Fruit fly (Drosophila melanogaster) whole organism, embryonic: ENCODE data around the gene Fdh.
A peak's percentile ranks its signal among the peaks of the same experiment; 100 is the strongest.

Source experiments
- Blimp-1 ChIP-seq: fragments of 200-800 bp; sonication (Bioruptor generic); optimal IDR thresholded peaks from 3 replicates; lab custom pipeline; 2018; ENCODE audit warnings: missing biosample characterization, missing genetic modification characterization, mild to moderate bottlenecking, moderate library complexity, missing genetic modification reagents
- CG10979 ChIP-seq: fragments of 200-800 bp; sonication (Bioruptor generic); optimal IDR thresholded peaks from 2 replicates; lab custom pipeline; 2018; ENCODE audit warnings: missing biosample characterization, mild to moderate bottlenecking, missing genetic modification characterization, moderate library complexity
- CG11695 ChIP-seq: fragments of 200-800 bp; sonication (Bioruptor generic); IDR thresholded peaks from 3 replicates; pipeline ENCODE4 v1.3.6; 2022; ENCODE audit warnings: missing biosample characterization, missing genetic modification characterization
- CG12155 ChIP-seq: fragments of 200-800 bp; sonication (Bioruptor generic); optimal IDR thresholded peaks from 3 replicates; lab custom pipeline; 2016; ENCODE audit warnings: missing biosample characterization, missing genetic modification characterization
- CG13287 ChIP-seq: fragments of 200-800 bp; sonication (Bioruptor generic); IDR thresholded peaks from 2 replicates; pipeline ENCODE4 v1.3.6; 2022; ENCODE audit warnings: missing biosample characterization, missing genetic modification characterization; ENCODE audit not compliant: partially characterized antibody
- CG14441 ChIP-seq: fragments of 200-800 bp; sonication (Bioruptor generic); IDR thresholded peaks from 2 replicates; pipeline ENCODE4 v1.3.6; 2022; ENCODE audit warnings: missing biosample characterization, missing genetic modification characterization
- CG1647 ChIP-seq: fragments of 200-800 bp; sonication (Bioruptor generic); optimal IDR thresholded peaks from 3 replicates; lab custom pipeline; 2016; ENCODE audit warnings: missing biosample characterization, missing genetic modification characterization
- CG17186 ChIP-seq: fragments of 200-800 bp; sonication (Bioruptor generic); optimal IDR thresholded peaks from 3 replicates; lab custom pipeline; 2017; ENCODE audit warnings: missing biosample characterization, missing genetic modification reagents, missing genetic modification characterization
- CG2120 ChIP-seq: fragments of 200-800 bp; sonication (Bioruptor generic); optimal IDR thresholded peaks from 3 replicates; lab custom pipeline; 2016; ENCODE audit warnings: missing biosample characterization, missing genetic modification characterization
- CG2712 ChIP-seq: fragments of 200-800 bp; optimal IDR thresholded peaks from 3 replicates; lab custom pipeline; 2019; ENCODE audit warnings: missing biosample characterization, mild to moderate bottlenecking, missing genetic modification characterization, moderate library complexity
- CG30020 ChIP-seq: fragments of 200-800 bp; optimal IDR thresholded peaks from 2 replicates; lab custom pipeline; 2019; ENCODE audit warnings: missing biosample characterization, mild to moderate bottlenecking, missing genetic modification characterization, moderate library complexity
- CG32772 ChIP-seq: fragments of 200-800 bp; sonication (Bioruptor generic); IDR thresholded peaks from 2 replicates; pipeline ENCODE4 v1.3.6; 2022; ENCODE audit warnings: missing biosample characterization, missing genetic modification characterization
- CG33213 ChIP-seq: fragments of 200-800 bp; sonication (Bioruptor generic); optimal IDR thresholded peaks from 3 replicates; lab custom pipeline; 2016; ENCODE audit warnings: missing biosample characterization, missing genetic modification characterization
- CG3847 ChIP-seq: fragments of 200-800 bp; sonication (Bioruptor generic); IDR thresholded peaks from 2 replicates; pipeline ENCODE4 v1.3.6; 2022; ENCODE audit warnings: missing biosample characterization, missing genetic modification characterization
- CG4730 ChIP-seq: fragments of 200-800 bp; sonication (Bioruptor generic); IDR thresholded peaks from 2 replicates; pipeline ENCODE4 v1.3.6; 2022; ENCODE audit warnings: missing biosample characterization, missing genetic modification characterization
- CG6272 ChIP-seq: fragments of 200-800 bp; sonication (Bioruptor generic); IDR thresholded peaks from 2 replicates; pipeline ENCODE4 v1.3.6; 2022; ENCODE audit warnings: missing biosample characterization, missing genetic modification characterization
- CG6791 ChIP-seq: fragments of 200-800 bp; sonication (Bioruptor generic); IDR thresholded peaks from 3 replicates; pipeline ENCODE4 v1.3.6; 2022; ENCODE audit warnings: missing biosample characterization, missing genetic modification characterization; ENCODE audit not compliant: partially characterized antibody
- CG6854 ChIP-seq: fragments of 200-800 bp; sonication (Bioruptor generic); optimal IDR thresholded peaks from 3 replicates; lab custom pipeline; 2017; ENCODE audit warnings: missing biosample characterization, mild to moderate bottlenecking, missing genetic modification characterization
- CG8944 ChIP-seq: fragments of 200-800 bp; sonication (Bioruptor generic); optimal IDR thresholded peaks from 3 replicates; lab custom pipeline; 2016; ENCODE audit warnings: missing biosample characterization, missing genetic modification characterization
- CG9727 ChIP-seq: fragments of 200-800 bp; sonication (Bioruptor generic); optimal IDR thresholded peaks from 3 replicates; lab custom pipeline; 2017; ENCODE audit warnings: missing biosample characterization, mild to moderate bottlenecking, missing genetic modification characterization
- CG9797 ChIP-seq: fragments of 200-800 bp; sonication (Bioruptor generic); optimal IDR thresholded peaks from 3 replicates; lab custom pipeline; 2018; ENCODE audit warnings: missing biosample characterization, mild to moderate bottlenecking, missing genetic modification characterization
- D19B ChIP-seq: fragments of 200-800 bp; sonication (Bioruptor generic); optimal IDR thresholded peaks from 2 replicates; lab custom pipeline; 2017; ENCODE audit warnings: missing biosample characterization, mild to moderate bottlenecking, missing genetic modification characterization
- Drgx ChIP-seq: fragments of 200-800 bp; sonication (Bioruptor generic); IDR thresholded peaks from 2 replicates; pipeline ENCODE4 v1.3.6; 2022; ENCODE audit warnings: missing biosample characterization, missing genetic modification characterization
- HmgZ ChIP-seq: fragments of 200-800 bp; sonication (Bioruptor generic); optimal IDR thresholded peaks from 2 replicates; lab custom pipeline; 2018; ENCODE audit warnings: missing biosample characterization, mild to moderate bottlenecking, missing genetic modification characterization
- Hr78 ChIP-seq, 2 experiments: fragments of 200-800 bp in 1 of 2; fragments of >200 bp in 1 of 2; sonication (Bioruptor generic) in 1 of 2; optimal IDR thresholded peaks; 2 replicates each; lab custom pipeline; 2017 to 2019; ENCODE audit warnings: missing biosample characterization in 2 of 2, missing genetic modification characterization in 2 of 2, mild to moderate bottlenecking in 1 of 2, moderate library complexity in 1 of 2
- Mad ChIP-seq: fragments of 200-800 bp; sonication (Bioruptor generic); optimal IDR thresholded peaks from 2 replicates; lab custom pipeline; 2016; ENCODE audit warnings: missing biosample characterization, missing genetic modification characterization
- Max ChIP-seq: fragments of 200-800 bp; sonication (Bioruptor generic); optimal IDR thresholded peaks from 2 replicates; lab custom pipeline; 2016; ENCODE audit warnings: missing biosample characterization, mild to moderate bottlenecking, missing genetic modification characterization
- Med ChIP-seq: fragments of 200-800 bp; sonication (Bioruptor generic); peaks from one replicate; lab custom pipeline; 2016; ENCODE audit warnings: missing biosample characterization, missing genetic modification characterization, mild to moderate bottlenecking, inconsistent platforms, moderate library complexity
- NfI ChIP-seq: fragments of 200-800 bp; sonication (Bioruptor generic); optimal IDR thresholded peaks from 3 replicates; lab custom pipeline; 2018; ENCODE audit warnings: missing biosample characterization, mild to moderate bottlenecking, missing genetic modification characterization, moderate library complexity
- Oli ChIP-seq: fragments of 200-800 bp; sonication (Bioruptor generic); optimal IDR thresholded peaks from 2 replicates; lab custom pipeline; 2018; ENCODE audit warnings: missing biosample characterization, mild to moderate bottlenecking, missing genetic modification characterization, moderate library complexity
- Sox100B ChIP-seq: fragments of 200-800 bp; sonication (Bioruptor generic); optimal IDR thresholded peaks from 3 replicates; lab custom pipeline; 2018; ENCODE audit warnings: missing biosample characterization, mild to moderate bottlenecking, missing genetic modification characterization
- Tbp ChIP-seq: fragments of >200 bp; optimal IDR thresholded peaks from 2 replicates; lab custom pipeline; 2018; ENCODE audit warnings: missing biosample characterization, missing genetic modification characterization
- bcd ChIP-seq: fragments of 200-800 bp; sonication (Bioruptor generic); optimal IDR thresholded peaks from 2 replicates; lab custom pipeline; 2017; ENCODE audit warnings: missing biosample characterization, mild to moderate bottlenecking, missing genetic modification characterization
- chif ChIP-seq, 2 experiments: fragments of 200-800 bp; sonication (Bioruptor generic); optimal IDR thresholded peaks; 3 replicates each; lab custom pipeline; 2016; ENCODE audit warnings: missing biosample characterization in 2 of 2, missing genetic modification characterization in 2 of 2
- chinmo ChIP-seq: fragments of 200-800 bp; sonication (Bioruptor generic); IDR thresholded peaks from 4 replicates; pipeline ENCODE4 v1.3.6; 2022; ENCODE audit warnings: missing biosample characterization, missing genetic modification characterization; ENCODE audit not compliant: partially characterized antibody
- corto ChIP-seq: fragments of 200-800 bp; sonication (Bioruptor generic); optimal IDR thresholded peaks from 2 replicates; lab custom pipeline; 2016; ENCODE audit warnings: missing biosample characterization, mild to moderate bottlenecking, missing genetic modification characterization, moderate library complexity
- crp ChIP-seq, 2 experiments: fragments of 200-800 bp; sonication (Bioruptor generic); optimal IDR thresholded peaks; 2 replicates in 1 of 2; 3 replicates in 1 of 2; lab custom pipeline; 2017; ENCODE audit warnings: missing biosample characterization in 2 of 2, missing genetic modification characterization in 2 of 2, mild to moderate bottlenecking in 1 of 2, moderate library complexity in 1 of 2
- danr ChIP-seq: fragments of 200-800 bp; sonication (Bioruptor generic); IDR thresholded peaks from 2 replicates; pipeline ENCODE4 v1.3.6; 2022; ENCODE audit warnings: missing biosample characterization, missing genetic modification characterization
- dimm ChIP-seq: fragments of 200-800 bp; sonication (Bioruptor generic); IDR thresholded peaks from 2 replicates; pipeline ENCODE4 v1.3.6; 2022; ENCODE audit warnings: missing biosample characterization, missing genetic modification characterization
- dmrt11E ChIP-seq: fragments of 200-800 bp; sonication (Bioruptor generic); optimal IDR thresholded peaks from 3 replicates; lab custom pipeline; 2018; ENCODE audit warnings: missing biosample characterization, mild to moderate bottlenecking, missing genetic modification characterization, moderate library complexity
- eyg ChIP-seq: fragments of 200-800 bp; sonication (Bioruptor generic); optimal IDR thresholded peaks from 3 replicates; lab custom pipeline; 2016; ENCODE audit warnings: missing biosample characterization, missing genetic modification characterization
- hkb ChIP-seq, 2 experiments: fragments of 200-800 bp in 1 of 2; fragments of >200 bp in 1 of 2; sonication (Bioruptor generic) in 1 of 2; IDR thresholded peaks in 1 of 2; optimal IDR thresholded peaks in 1 of 2; 2 replicates each; pipeline versions ENCODE4 v1.3.6 to Lab custom; 2017 to 2022; ENCODE audit warnings: missing biosample characterization in 1 of 2, missing genetic modification characterization in 1 of 2
- phol ChIP-seq: fragments of 200-800 bp; sonication (Bioruptor generic); optimal IDR thresholded peaks from 3 replicates; lab custom pipeline; 2018; ENCODE audit warnings: missing biosample characterization, mild to moderate bottlenecking, missing genetic modification characterization, moderate library complexity
- pum ChIP-seq: fragments of 200-800 bp; sonication (Bioruptor generic); optimal IDR thresholded peaks from 2 replicates; lab custom pipeline; 2016; ENCODE audit warnings: missing biosample characterization, missing genetic modification characterization
- pzg ChIP-seq: fragments of 200-800 bp; sonication (Bioruptor generic); optimal IDR thresholded peaks from 3 replicates; lab custom pipeline; 2018; ENCODE audit warnings: missing biosample characterization, mild to moderate bottlenecking, missing genetic modification characterization, moderate library complexity
- stc ChIP-seq: fragments of 200-800 bp; sonication (Bioruptor generic); IDR thresholded peaks from 2 replicates; pipeline ENCODE4 v1.3.6; 2022; ENCODE audit warnings: missing biosample characterization, missing genetic modification characterization
- unc-4 ChIP-seq: fragments of 200-800 bp; sonication (Bioruptor generic); IDR thresholded peaks from 2 replicates; pipeline ENCODE4 v1.3.6; 2022; ENCODE audit warnings: missing biosample characterization, missing genetic modification characterization; ENCODE audit not compliant: partially characterized antibody
- unpg ChIP-seq: fragments of 200-800 bp; sonication (Bioruptor generic); optimal IDR thresholded peaks from 3 replicates; lab custom pipeline; 2018; ENCODE audit warnings: missing biosample characterization, mild to moderate bottlenecking, missing genetic modification characterization, moderate library complexity
- wdn ChIP-seq: fragments of 200-800 bp; sonication (Bioruptor generic); IDR thresholded peaks from 2 replicates; pipeline ENCODE4 v1.3.6; 2022; ENCODE audit warnings: missing biosample characterization, missing genetic modification characterization

The Fdh gene

DNA sequence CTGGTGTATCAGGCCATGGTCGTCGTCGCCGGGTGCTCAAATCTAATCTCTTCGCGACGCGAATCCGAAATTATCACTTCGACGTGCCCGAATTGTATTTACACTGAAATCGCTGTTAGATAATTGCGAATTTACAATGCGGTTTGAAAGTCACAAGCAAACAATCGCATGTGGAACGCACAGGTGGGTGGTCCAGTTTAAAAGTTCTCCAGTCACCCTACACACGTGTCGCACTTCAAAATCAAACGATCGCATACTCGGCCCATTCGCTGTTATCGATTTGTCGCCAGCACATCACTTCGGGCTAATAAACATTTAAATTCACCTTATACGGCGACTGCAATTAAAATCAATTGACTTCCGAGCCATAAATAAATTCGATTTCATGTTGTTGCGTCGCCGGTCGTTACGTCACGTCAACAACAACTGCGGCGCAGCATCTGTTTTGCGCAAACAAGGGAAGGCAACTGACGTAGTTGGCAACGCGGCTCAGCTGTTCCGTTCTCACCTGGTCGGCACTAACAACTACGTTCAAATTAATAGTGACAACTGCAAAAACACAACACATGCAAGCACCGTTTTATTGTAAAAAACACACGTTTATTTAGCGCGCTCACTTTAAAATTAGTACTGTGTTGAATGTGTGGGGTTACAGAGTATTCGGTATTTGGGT, 9.3 kb downstream of the Fdh start, which contains the start of gene CG6574 (continued):
- TF ChIP-seq chinmo: peak; percentile 79; the same call in 3 of the 4 replicates
- peak; percentile 6 for TF ChIP-seq CG2712 (tag; lab: Kevin White, UChicago)
- peak; percentile 78 for TF ChIP-seq Med
- TF ChIP-seq CG33213: no peak
- peak in 1 of 2 experiments; percentile 83 for TF ChIP-seq crp (GFP tag; optimal IDR thresholded peaks at IDR 0.05; lab: Kevin White, UChicago)
- peak; percentile 33 for TF ChIP-seq phol (tag; lab: Kevin White, UChicago)
- peak; percentile 2 for TF ChIP-seq HmgZ (tag; lab: Kevin White, UChicago)
- peak; percentile 44; the same call in 1 of the 2 replicates for TF ChIP-seq Drgx
- TF ChIP-seq Sox100B (GFP tag; lab: Kevin White, UChicago): no peak
- no peak for TF ChIP-seq dimm (GFP tag; lab: Robert Waterston, UW)
- TF ChIP-seq bcd: no peak
- TF ChIP-seq pzg (GFP tag; lab: Kevin White, UChicago): peak; percentile 38
- TF ChIP-seq CG9727 (GFP tag; lab: Kevin White, UChicago): no peak
- TF ChIP-seq CG32772 (GFP tag; lab: Robert Waterston, UW): no peak
- TF ChIP-seq unpg (GFP tag; lab: Kevin White, UChicago): no peak
- no peak for TF ChIP-seq CG1647 (GFP tag; lab: Kevin White, UChicago)
- TF ChIP-seq Oli: no peak
- no peak for TF ChIP-seq Max (GFP tag; lab: Kevin White, UChicago)
- no peak for TF ChIP-seq danr (GFP tag; lab: Robert Waterston, UW)
- no peak for TF ChIP-seq unc-4
- no peak for TF ChIP-seq CG12155
- TF ChIP-seq Blimp-1 (GFP tag; lab: Kevin White, UChicago): no peak
- TF ChIP-seq chif (GFP tag; optimal IDR thresholded peaks at IDR 0.05; lab: Kevin White, UChicago): no peak
- TF ChIP-seq CG11695 (GFP tag; lab: Robert Waterston, UW): 0 out of 3 replicates have a peak, but pooled peaks have one; percentile 32
- no peak for TF ChIP-seq Tbp (GFP tag; lab: Kevin White, UChicago)
- TF ChIP-seq corto (GFP tag; lab: Kevin White, UChicago): no peak
- no peak for TF ChIP-seq wdn (GFP tag; lab: Robert Waterston, UW)
- TF ChIP-seq pum: no peak
- no peak for TF ChIP-seq CG6854 (GFP tag; lab: Kevin White, UChicago)
- no peak for TF ChIP-seq CG2120 (GFP tag; lab: Kevin White, UChicago)
- no peak for TF ChIP-seq CG6272
- TF ChIP-seq CG10979: peak; percentile 29
- no peak for TF ChIP-seq CG4730 (GFP tag; lab: Robert Waterston, UW)
- TF ChIP-seq CG6791 (GFP tag; lab: Robert Waterston, UW): no peak
- no peak for TF ChIP-seq Mad (GFP tag; lab: Kevin White, UChicago)
- TF ChIP-seq NfI: no peak
- no peak for TF ChIP-seq CG30020 (tag; lab: Kevin White, UChicago)
- TF ChIP-seq dmrt11E: no peak
- no peak for TF ChIP-seq D19B
- no peak for TF ChIP-seq CG14441 (GFP tag; lab: Robert Waterston, UW)
- no peak for TF ChIP-seq CG9797 (GFP tag; lab: Kevin White, UChicago)
- no peak for TF ChIP-seq CG17186 (GFP tag; lab: Kevin White, UChicago)
- TF ChIP-seq eyg (GFP tag; lab: Kevin White, UChicago): no peak
- no peak for TF ChIP-seq CG8944 (GFP tag; lab: Kevin White, UChicago)
- no peak; the same call in 1 of the 2 replicates for TF ChIP-seq CG13287 (GFP tag; lab: Robert Waterston, UW)
- TF ChIP-seq CG3847 (GFP tag; lab: Robert Waterston, UW): no peak
- no peak for TF ChIP-seq Hr78 (GFP tag; optimal IDR thresholded peaks at IDR 0.05; lab: Kevin White, UChicago)
- TF ChIP-seq stc (GFP tag; lab: Robert Waterston, UW): no peak
- no peak for TF ChIP-seq hkb (optimal IDR thresholded peaks at IDR 0.05; lab: Kevin White, UChicago)
- peak; percentile 39 for TF ChIP-seq hkb (GFP tag; IDR thresholded peaks at IDR 0.05; lab: Robert Waterston, UW)
